Worm (Caenorhabditis elegans) whole organism, mixed stage, embryonic: ENCODE measurements around the gene tmem-24.

Experiments used
- M03D4.4 ChIP-seq: sonication (generic microtip); optimal IDR thresholded peaks from 2 replicates; lab custom pipeline; 2017; ENCODE audit warnings: mild to moderate bottlenecking, missing genetic modification characterization, missing compliant biosample characterization
- bed-3 ChIP-seq: fragments of 200-800 bp; sonication (Bioruptor generic); optimal IDR thresholded peaks from 3 replicates; lab custom pipeline; 2018; ENCODE audit warnings: mild to moderate bottlenecking, missing genetic modification characterization, moderate library complexity, missing compliant biosample characterization
- blmp-1 ChIP-seq: fragments of 150-350 bp; optimal IDR thresholded peaks from 2 replicates; lab custom pipeline; 2014; ENCODE audit warnings: missing biosample characterization, missing genetic modification characterization
- ceh-39 ChIP-seq: fragments of 150-350 bp; optimal IDR thresholded peaks from 2 replicates; lab custom pipeline; 2014; ENCODE audit warnings: missing biosample characterization, missing genetic modification characterization
- ceh-43 ChIP-seq: fragments of 200-800 bp; sonication (Bioruptor generic); optimal IDR thresholded peaks from 2 replicates; lab custom pipeline; 2018; ENCODE audit warnings: mild to moderate bottlenecking, missing genetic modification characterization, moderate library complexity, missing compliant biosample characterization
- ces-1 ChIP-seq: fragments of 150-350 bp; optimal IDR thresholded peaks from 2 replicates; lab custom pipeline; 2014; ENCODE audit warnings: missing biosample characterization, missing genetic modification reagents, missing genetic modification characterization
- cnd-1 ChIP-seq: fragments of 200-800 bp; sonication (Bioruptor generic); optimal IDR thresholded peaks from 2 replicates; lab custom pipeline; 2018; ENCODE audit warnings: mild to moderate bottlenecking, missing genetic modification characterization, missing compliant biosample characterization
- drap-1 ChIP-seq: fragments of 200-800 bp; sonication (Bioruptor generic); optimal IDR thresholded peaks from 3 replicates; lab custom pipeline; 2018; ENCODE audit warnings: mild to moderate bottlenecking, missing genetic modification characterization, missing compliant biosample characterization
- elt-1 ChIP-seq: sonication (generic microtip); optimal IDR thresholded peaks from 2 replicates; lab custom pipeline; 2017; ENCODE audit warnings: missing genetic modification characterization, mild to moderate bottlenecking, missing compliant biosample characterization, antibody characterized with exemption, moderate library complexity, borderline replicate concordance; ENCODE audit not compliant: insufficient read depth
- elt-3 ChIP-seq: fragments of 150-350 bp; optimal IDR thresholded peaks from 2 replicates; lab custom pipeline; 2014; ENCODE audit warnings: missing biosample characterization, missing genetic modification characterization
- ham-2 ChIP-seq: fragments of 200-800 bp; sonication (Bioruptor generic); optimal IDR thresholded peaks from 2 replicates; lab custom pipeline; 2018; ENCODE audit warnings: mild to moderate bottlenecking, missing genetic modification characterization, missing compliant biosample characterization
- hlh-1 ChIP-seq: fragments of 150-350 bp; optimal IDR thresholded peaks from 2 replicates; lab custom pipeline; 2014; ENCODE audit warnings: missing biosample characterization, missing genetic modification reagents, missing genetic modification characterization
- lin-13 ChIP-seq: fragments of 150-350 bp; optimal IDR thresholded peaks from 2 replicates; lab custom pipeline; 2014; ENCODE audit warnings: missing biosample characterization, missing genetic modification characterization
- lin-32 ChIP-seq: fragments of 200-800 bp; sonication (Bioruptor generic); optimal IDR thresholded peaks from 2 replicates; lab custom pipeline; 2018; ENCODE audit warnings: mild to moderate bottlenecking, missing genetic modification characterization, missing compliant biosample characterization
- lsy-2 ChIP-seq: fragments of 150-350 bp; optimal IDR thresholded peaks from 2 replicates; lab custom pipeline; 2014; ENCODE audit warnings: missing biosample characterization, missing genetic modification characterization
- mab-5 ChIP-seq: fragments of 150-350 bp; optimal IDR thresholded peaks from 2 replicates; lab custom pipeline; 2014; ENCODE audit warnings: missing biosample characterization, missing genetic modification characterization
- mep-1 ChIP-seq: fragments of 150-350 bp; optimal IDR thresholded peaks from 2 replicates; lab custom pipeline; 2017; ENCODE audit warnings: missing biosample characterization, missing genetic modification reagents, missing genetic modification characterization, inconsistent platforms
- mls-2 ChIP-seq: sonication (generic microtip); optimal IDR thresholded peaks from 2 replicates; lab custom pipeline; 2016; ENCODE audit warnings: mild to moderate bottlenecking, missing genetic modification characterization, moderate library complexity, missing compliant biosample characterization
- nhr-12 ChIP-seq: fragments of 150-350 bp; optimal IDR thresholded peaks from 2 replicates; lab custom pipeline; 2014; ENCODE audit warnings: missing biosample characterization, missing genetic modification characterization
- nhr-2 ChIP-seq: fragments of 150-350 bp; optimal IDR thresholded peaks from 2 replicates; lab custom pipeline; 2014; ENCODE audit warnings: missing biosample characterization, missing genetic modification characterization
- nhr-237 ChIP-seq: fragments of 150-350 bp; optimal IDR thresholded peaks from 2 replicates; lab custom pipeline; 2014; ENCODE audit warnings: missing biosample characterization, missing genetic modification characterization
- nhr-28 ChIP-seq: fragments of 150-350 bp; optimal IDR thresholded peaks from 2 replicates; lab custom pipeline; 2014; ENCODE audit warnings: missing biosample characterization, missing genetic modification characterization
- nhr-76 ChIP-seq: sonication (generic microtip); optimal IDR thresholded peaks from 2 replicates; lab custom pipeline; 2017; ENCODE audit warnings: missing biosample characterization, missing genetic modification characterization
- sem-2 ChIP-seq: fragments of 200-800 bp; sonication (Bioruptor generic); optimal IDR thresholded peaks from 2 replicates; lab custom pipeline; 2018; ENCODE audit warnings: mild to moderate bottlenecking, missing genetic modification characterization, missing compliant biosample characterization
- sptf-1 ChIP-seq: sonication (generic microtip); optimal IDR thresholded peaks from 2 replicates; lab custom pipeline; 2017; ENCODE audit warnings: mild to moderate bottlenecking, missing genetic modification characterization, moderate library complexity, missing compliant biosample characterization
- tbx-8 ChIP-seq: fragments of 200-800 bp; sonication (Bioruptor generic); optimal IDR thresholded peaks from 2 replicates; lab custom pipeline; 2018; ENCODE audit warnings: mild to moderate bottlenecking, missing genetic modification characterization, moderate library complexity, missing compliant biosample characterization
- unc-120 ChIP-seq: sonication (generic microtip); optimal IDR thresholded peaks from 2 replicates; lab custom pipeline; 2017; ENCODE audit warnings: missing genetic modification characterization, missing compliant biosample characterization; ENCODE audit not compliant: poor library complexity, severe bottlenecking
- zip-8 ChIP-seq: fragments of 150-350 bp; optimal IDR thresholded peaks from 2 replicates; lab custom pipeline; 2014; ENCODE audit warnings: missing biosample characterization, missing genetic modification characterization
- ztf-11 ChIP-seq: fragments of 150-350 bp; optimal IDR thresholded peaks from 2 replicates; lab custom pipeline; 2014; ENCODE audit warnings: missing biosample characterization, missing genetic modification characterization

tmem-24 gene

ce11 chrX:3678507-3679175, 33.9 kb upstream of the tmem-24 start, which contains the start of gene tag-52 (continued):
- TF ChIP-seq M03D4.4 (tag; lab: Kevin White, UChicago) = peak; percentile 59
- no peak for TF ChIP-seq nhr-28 (tag; lab: Kevin White, UChicago)
- no peak for TF ChIP-seq ceh-43
- peak; percentile 23 for TF ChIP-seq sem-2 (GFP tag; lab: Kevin White, UChicago)
- TF ChIP-seq nhr-2 (tag; lab: Kevin White, UChicago) = no peak
- TF ChIP-seq ceh-39 (tag; lab: Kevin White, UChicago) = peak; percentile 34
- TF ChIP-seq blmp-1 (tag; lab: Kevin White, UChicago) = no peak
- no peak for TF ChIP-seq elt-3 (tag; lab: Kevin White, UChicago)
- TF ChIP-seq unc-120 (tag; lab: Kevin White, UChicago) = no peak
- TF ChIP-seq sptf-1 = peak; percentile 56

ce11 chrX:3673584-3674108, 28.9 kb upstream of the tmem-24 start, which contains the start of gene ceh-63:
ceh-63 (minus strand) TSS chrX:3674058.
- TF ChIP-seq blmp-1 (tag; lab: Kevin White, UChicago) = no peak
- TF ChIP-seq ceh-39 (tag; lab: Kevin White, UChicago) = no peak
- TF ChIP-seq lsy-2 (tag; lab: Kevin White, UChicago) = no peak
- TF ChIP-seq ceh-43 = no peak
- no peak for TF ChIP-seq tbx-8 (GFP tag; lab: Kevin White, UChicago)
- TF ChIP-seq mls-2 = no peak
- no peak for TF ChIP-seq nhr-237
- no peak for TF ChIP-seq nhr-2 (tag; lab: Kevin White, UChicago)
- no peak for TF ChIP-seq nhr-28 (tag; lab: Kevin White, UChicago)
- no peak for TF ChIP-seq zip-8
- TF ChIP-seq ham-2 (GFP tag; lab: Kevin White, UChicago) = no peak
- TF ChIP-seq sem-2 (GFP tag; lab: Kevin White, UChicago) = no peak
- TF ChIP-seq nhr-12 (tag; lab: Kevin White, UChicago) = no peak
- TF ChIP-seq ces-1 = no peak
- no peak for TF ChIP-seq M03D4.4 (tag; lab: Kevin White, UChicago)
- TF ChIP-seq mep-1 (tag; lab: Kevin White, UChicago) = no peak
- no peak for TF ChIP-seq elt-3 (tag; lab: Kevin White, UChicago)
- TF ChIP-seq bed-3 (GFP tag; lab: Kevin White, UChicago) = no peak
- no peak for TF ChIP-seq elt-1 (tag; lab: Kevin White, UChicago)
- no peak for TF ChIP-seq ztf-11 (tag; lab: Kevin White, UChicago)

ce11 chrX:3671998-3672397, 27.3 kb upstream of the tmem-24 start, which contains the start of gene C02F12.5:
C02F12.5 (minus strand) TSS chrX:3672098.
- no peak for TF ChIP-seq nhr-2 (tag; lab: Kevin White, UChicago)
- TF ChIP-seq mab-5 (tag; lab: Kevin White, UChicago) = no peak

- TF ChIP-seq lin-13 (no peak), tbx-8 (GFP tag; lab: Kevin White, UChicago) (no peak), cnd-1 (tag; lab: Kevin White, UChicago) (no peak), lin-32 (GFP tag; lab: Kevin White, UChicago) (no peak), nhr-237 (no peak), unc-120 (tag; lab: Kevin White, UChicago) (no peak), nhr-76 (tag; lab: Kevin White, UChicago) (no peak), zip-8 (no peak), lsy-2 (tag; lab: Kevin White, UChicago) (no peak), drap-1 (no peak), sptf-1 (no peak), nhr-2 (tag; lab: Kevin White, UChicago) (no peak), mls-2 (no peak)
- TF ChIP-seq, all 35 proteins: peak for 0
Measured at ce11 chrX:3668842-3669241, 24.1 kb upstream of the tmem-24 start, which contains the start of gene snet-1. snet-1 (minus strand) TSS chrX:3668942.

ce11 chrX:3659192-3659591, 14.5 kb upstream of the tmem-24 start, which contains the start of gene R11G1.1:
R11G1.1 (plus strand) TSS chrX:3659492.
- TF ChIP-seq sem-2 (GFP tag; lab: Kevin White, UChicago) (no peak), nhr-28 (tag; lab: Kevin White, UChicago) (no peak), nhr-237 (no peak), ceh-43 (no peak), M03D4.4 (tag; lab: Kevin White, UChicago) (no peak), hlh-1 (tag; lab: Kevin White, UChicago) (no peak), ham-2 (GFP tag; lab: Kevin White, UChicago) (no peak), zip-8 (no peak)
- TF ChIP-seq, all 35 proteins: peak for 0
